Fruit fly (Drosophila melanogaster) whole organism, wandering third instar larva: Measurements from ENCODE around the gene Mco1.

Experiments
- Abd-B ChIP-seq: fragments of >200 bp; optimal IDR thresholded peaks from 2 replicates; lab custom pipeline; 2017; ENCODE audit warnings: missing biosample characterization, missing genetic modification characterization
- CrebA ChIP-seq: fragments of 200-800 bp; sonication (Bioruptor generic); optimal IDR thresholded peaks from 2 replicates; lab custom pipeline; 2016; ENCODE audit warnings: missing biosample characterization, mild to moderate bottlenecking, missing genetic modification characterization, borderline replicate concordance
- Dfd ChIP-seq: fragments of >200 bp; optimal IDR thresholded peaks from 2 replicates; lab custom pipeline; 2017; ENCODE audit warnings: missing biosample characterization, missing genetic modification characterization
- GATAd ChIP-seq: sonication (Bioruptor generic); optimal IDR thresholded peaks from 2 replicates; lab custom pipeline; 2016; ENCODE audit warnings: missing biosample characterization, missing genetic modification characterization
- Hr78 ChIP-seq: fragments of >200 bp; optimal IDR thresholded peaks from 2 replicates; lab custom pipeline; 2017; ENCODE audit warnings: missing biosample characterization, missing genetic modification characterization
- Myc ChIP-seq: fragments of >200 bp; optimal IDR thresholded peaks from 2 replicates; lab custom pipeline; 2017
- Sp1 ChIP-seq: fragments of 200-800 bp; sonication (Bioruptor generic); optimal IDR thresholded peaks from 3 replicates; lab custom pipeline; 2019; ENCODE audit warnings: missing biosample characterization, mild to moderate bottlenecking, missing genetic modification characterization, moderate library complexity
- pan ChIP-seq: fragments of >200 bp; optimal IDR thresholded peaks from 2 replicates; lab custom pipeline; 2017

- TF ChIP-seq Hr78 (no peak), Dfd (no peak), CrebA (no peak), pan (lab: Kevin White, UChicago) (no peak), GATAd (GFP tag; lab: Kevin White, UChicago) (no peak), Myc (lab: Kevin White, UChicago) (no peak), Abd-B (GFP tag; lab: Kevin White, UChicago) (no peak), Sp1 (GFP tag; lab: Kevin White, UChicago) (peak; percentile 41)
Observed at dm6 chr2L:9447816-9448215, 31.4 kb downstream of the Mco1 start.
